Worm (Caenorhabditis elegans) whole organism, dauer: ENCODE data around the gene srbc-29.

Experiments
- unc-62 ChIP-seq: sonication (generic microtip); optimal IDR thresholded peaks from 2 replicates; lab custom pipeline; 2017; ENCODE audit warnings: missing biosample characterization, missing genetic modification reagents, missing genetic modification characterization

The srbc-29 gene

DNA sequence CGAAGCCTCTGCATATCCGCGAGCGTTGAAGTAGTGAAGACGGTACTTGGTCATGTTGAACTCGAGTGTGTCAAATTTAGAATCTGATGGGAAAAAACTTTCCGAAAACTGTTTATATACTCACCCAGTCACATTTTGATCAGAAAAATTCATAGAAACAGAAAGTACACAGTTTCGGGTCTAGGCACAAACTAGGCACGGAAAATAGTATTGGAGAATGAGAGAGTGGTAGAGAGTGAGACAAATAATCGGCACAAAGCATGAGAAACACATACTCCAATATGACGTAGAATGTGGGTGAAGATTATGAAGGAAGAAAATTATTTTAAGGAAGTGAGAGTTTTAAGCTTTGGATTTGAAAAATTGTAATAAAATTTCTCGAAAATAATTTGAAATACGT is 2.2 kb downstream of the srbc-29 start, which contains the start of gene gst-33:
gst-33 (minus strand) TSS at position 127 of the 400 bp plus-strand sequence.
- no peak for TF ChIP-seq unc-62 (GFP tag; lab: Kevin White, UChicago)

ce11 chrV:3464897-3465296 is 5.8 kb downstream of the srbc-29 start:
- TF ChIP-seq unc-62 (GFP tag; lab: Kevin White, UChicago) = no peak

DNA sequence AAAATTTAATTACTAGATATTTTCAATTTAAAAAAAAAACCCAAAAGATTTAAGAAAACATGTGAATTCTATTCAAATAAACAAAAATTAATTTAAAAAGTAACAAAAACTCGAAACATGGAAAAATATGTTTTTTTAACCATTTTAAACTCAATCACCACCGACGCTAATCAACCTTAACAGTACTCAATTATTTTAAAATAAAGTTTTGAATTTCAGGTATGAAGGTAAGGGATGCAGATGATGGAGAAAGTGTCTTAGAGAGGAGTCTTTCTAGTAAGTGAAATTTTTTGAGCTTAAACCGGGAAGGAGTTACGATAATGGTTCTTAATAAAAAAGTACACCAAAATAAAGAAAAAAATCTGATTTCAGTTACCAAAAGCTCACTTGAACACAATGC is 7.2 kb downstream of the srbc-29 start, which contains the start of gene slc-28.1:
slc-28.1 (plus strand) TSS at position 301 of the 400 bp plus-strand sequence.
- no peak for TF ChIP-seq unc-62 (GFP tag; lab: Kevin White, UChicago)

- TF ChIP-seq unc-62 (GFP tag; lab: Kevin White, UChicago) = no peak
Measured at ce11 chrV:3459919-3460318, 10.8 kb downstream of the srbc-29 start, which contains the start of gene slc-28.2. TSS of gene slc-28.2 (plus strand) at chrV:3460219.

DNA sequence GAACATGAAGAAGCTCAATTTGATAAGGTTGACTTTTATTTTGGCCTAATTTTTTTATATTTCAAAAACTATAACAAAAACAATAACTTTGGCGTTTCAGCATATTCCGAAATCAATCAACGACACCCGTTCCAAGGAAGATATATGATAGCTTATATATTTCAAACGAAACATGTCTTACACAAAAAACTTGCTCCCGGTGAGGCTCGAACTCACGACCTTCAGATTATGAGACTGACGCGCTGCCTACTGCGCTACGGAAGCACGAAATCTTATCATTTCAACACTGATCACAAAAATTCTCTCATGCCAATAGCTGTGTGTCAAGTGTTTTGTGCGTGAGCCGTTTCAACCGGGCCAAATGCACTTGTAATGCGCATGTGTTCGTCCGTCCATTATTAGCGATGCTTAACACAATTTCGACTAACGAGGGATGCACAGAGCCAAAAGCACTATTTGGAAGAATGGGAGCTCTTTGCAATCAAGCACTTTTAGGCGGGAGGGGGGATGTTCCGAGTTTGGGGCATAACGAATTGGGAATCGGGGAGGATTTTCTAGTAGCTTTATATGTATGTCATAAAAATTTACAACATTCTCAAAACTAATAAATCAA is 15.4 kb downstream of the srbc-29 start:
- no peak for TF ChIP-seq unc-62 (GFP tag; lab: Kevin White, UChicago)

DNA sequence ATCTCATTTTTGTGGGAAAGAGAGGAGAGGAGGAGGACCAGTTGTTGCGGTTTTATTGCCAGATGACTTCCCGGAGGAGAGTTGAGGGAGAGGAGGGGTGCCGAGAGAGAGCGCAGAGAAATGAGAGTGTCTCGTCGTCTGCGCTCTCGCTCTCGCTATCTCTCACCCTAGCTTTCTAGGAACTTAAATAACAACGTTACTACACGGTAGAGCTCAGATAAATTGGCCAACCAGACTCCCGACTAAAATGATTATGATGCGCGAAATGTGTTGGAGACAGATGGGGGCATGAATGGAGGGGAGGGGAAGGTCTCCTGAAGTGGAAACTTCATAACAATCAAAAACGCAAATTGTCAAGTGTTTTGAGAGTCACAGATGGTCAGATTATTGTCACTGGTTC is 16.1 kb downstream of the srbc-29 start:
- TF ChIP-seq unc-62 (GFP tag; lab: Kevin White, UChicago) = no peak

DNA sequence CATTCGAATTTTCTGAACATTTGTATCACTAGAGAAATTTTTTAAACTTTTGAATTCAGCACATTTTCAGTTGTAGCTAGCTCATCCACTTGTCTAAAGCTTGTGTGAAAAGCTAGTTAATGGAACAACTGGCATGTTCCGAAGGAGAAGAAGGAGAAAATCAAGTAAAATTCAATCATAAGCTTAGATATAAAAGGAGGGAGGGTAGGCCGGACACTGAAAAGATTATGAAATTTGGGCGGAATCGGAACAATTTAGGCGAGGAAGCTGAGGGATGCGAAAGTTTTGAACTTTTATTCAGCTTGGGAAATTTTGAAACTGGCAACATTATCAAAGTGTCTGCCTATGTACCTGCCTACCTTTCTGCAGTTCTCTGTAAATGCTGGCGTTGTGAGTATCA is 18.2 kb downstream of the srbc-29 start:
- no peak for TF ChIP-seq unc-62 (GFP tag; lab: Kevin White, UChicago)

DNA sequence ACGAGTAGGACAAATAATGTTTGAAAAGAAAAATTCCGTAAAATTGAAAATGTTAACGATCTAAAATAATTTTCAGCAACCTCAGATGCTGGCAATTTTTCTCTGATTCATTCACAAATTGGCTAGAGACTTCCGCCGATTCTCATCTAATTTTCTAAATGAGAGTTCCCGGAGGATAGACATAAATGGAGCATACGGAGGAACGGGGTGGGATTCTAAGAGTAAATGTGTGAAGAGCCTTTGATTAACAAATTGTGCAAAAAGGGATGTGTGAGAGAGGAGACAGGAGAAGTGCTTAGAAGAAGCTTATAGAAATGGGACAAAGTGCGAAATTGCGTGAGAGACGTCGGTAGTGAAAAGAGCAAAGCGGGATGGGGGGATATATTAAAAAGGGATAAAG is 19.0 kb downstream of the srbc-29 start:
- no peak for TF ChIP-seq unc-62 (GFP tag; lab: Kevin White, UChicago)

- no peak for TF ChIP-seq unc-62 (GFP tag; lab: Kevin White, UChicago)
Measured at ce11 chrV:3450351-3450750, 20.3 kb downstream of the srbc-29 start.

DNA sequence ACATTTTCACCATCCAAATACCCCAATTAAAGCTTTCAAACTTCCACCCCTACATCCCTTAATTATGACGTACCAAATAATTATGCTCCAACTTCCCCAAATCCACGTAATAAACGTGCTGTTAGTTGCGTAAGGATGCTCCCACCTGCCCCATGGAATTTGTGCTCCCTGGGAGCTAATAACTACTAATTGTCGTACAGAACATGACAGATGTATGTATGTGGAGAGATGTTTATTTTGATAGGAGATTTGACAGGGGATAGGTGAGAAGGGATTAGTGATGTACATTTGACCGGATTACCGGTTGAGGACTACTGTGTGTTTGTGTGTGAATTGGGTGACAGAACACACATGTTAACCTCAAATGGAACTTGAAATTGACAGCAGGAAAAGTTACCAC is 20.9 kb downstream of the srbc-29 start:
- TF ChIP-seq unc-62 (GFP tag; lab: Kevin White, UChicago) = no peak

ce11 chrV:3445090-3445832 is 25.4 kb downstream of the srbc-29 start:
- TF ChIP-seq unc-62 (GFP tag; lab: Kevin White, UChicago) = no peak

- TF ChIP-seq unc-62 (GFP tag; lab: Kevin White, UChicago) = no peak
Measured at ce11 chrV:3444777-3445089, 25.9 kb downstream of the srbc-29 start, which contains the start of gene cfz-2. TSS of gene cfz-2 (minus strand) at chrV:3444877.

DNA sequence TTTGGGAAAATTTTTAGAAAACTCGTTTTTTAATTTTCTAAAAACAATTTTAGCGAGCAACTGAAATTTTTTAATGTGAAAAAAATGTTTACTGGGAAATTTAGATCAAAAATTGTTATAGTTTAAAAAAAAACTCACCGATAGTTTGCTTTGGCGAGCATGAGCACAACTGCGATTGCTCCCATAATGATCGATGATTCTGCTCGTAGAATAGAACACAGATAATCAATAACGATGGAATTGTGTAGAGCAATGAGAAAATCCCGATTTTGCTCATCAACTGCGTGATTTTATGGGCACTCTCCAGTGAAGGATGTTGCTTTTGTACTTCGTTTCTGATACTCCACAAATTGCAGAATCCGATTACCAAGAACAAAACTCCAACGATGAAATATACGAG is 28.1 kb downstream of the srbc-29 start:
- TF ChIP-seq unc-62 (GFP tag; lab: Kevin White, UChicago) = no peak

DNA sequence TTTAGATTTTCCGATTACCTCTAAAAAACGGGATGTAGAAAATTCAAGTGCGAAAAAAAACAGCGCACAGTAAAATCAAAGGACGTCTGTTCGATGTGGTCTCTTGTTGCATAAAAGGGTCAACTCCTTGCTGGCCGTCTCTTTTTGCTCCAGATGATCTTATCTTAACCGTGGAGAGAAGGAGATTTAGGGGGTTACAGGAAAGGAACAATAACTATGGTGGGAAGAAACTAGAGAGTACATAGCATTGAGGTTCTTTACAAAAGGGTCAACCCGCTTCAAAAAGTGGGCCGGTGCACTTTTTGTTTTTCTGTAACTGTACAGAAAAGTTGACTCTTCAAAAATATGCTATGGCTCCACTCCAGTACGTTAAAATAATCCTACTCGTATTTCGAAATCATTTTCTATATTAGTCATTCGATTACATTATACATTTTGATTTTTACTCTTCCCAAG is 39.1 kb downstream of the srbc-29 start, which contains the start of the genes T20D4.19 and srj-9:
T20D4.19 (minus strand) TSS at position 101 of the 456 bp plus-strand sequence.
srj-9 (plus strand) TSS at position 406 of the 456 bp plus-strand sequence.
- TF ChIP-seq unc-62 (GFP tag; lab: Kevin White, UChicago) = no peak

- TF ChIP-seq unc-62 (GFP tag; lab: Kevin White, UChicago) = no peak
Measured at ce11 chrV:3428697-3429096, 42.0 kb downstream of the srbc-29 start, which contains the start of gene srab-20. TSS of gene srab-20 (plus strand) at chrV:3428997.

DNA sequence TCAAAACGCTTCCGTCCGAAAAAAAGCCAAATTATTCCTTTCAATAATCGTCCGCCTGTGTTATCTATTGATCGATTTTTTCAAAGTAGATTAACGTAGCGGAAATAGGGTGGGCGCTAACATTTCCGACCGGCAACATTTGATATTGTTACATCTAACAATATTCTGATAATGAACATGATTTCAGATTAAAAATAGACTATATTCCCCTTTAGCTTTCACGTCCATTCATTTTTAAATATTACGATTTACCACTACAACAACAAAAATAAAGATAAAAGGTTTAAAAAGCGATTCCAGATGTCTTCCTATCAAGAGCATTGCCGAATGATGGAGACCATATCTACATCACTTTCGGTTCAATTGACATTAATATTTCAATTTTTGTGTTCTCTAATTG is 44.6 kb downstream of the srbc-29 start, which contains the start of gene srab-22:
srab-22 (plus strand) TSS at position 301 of the 400 bp plus-strand sequence.
- no peak for TF ChIP-seq unc-62 (GFP tag; lab: Kevin White, UChicago)
